Worm (Caenorhabditis elegans): ENCODE data around the gene dhcr-24.

DNA sequence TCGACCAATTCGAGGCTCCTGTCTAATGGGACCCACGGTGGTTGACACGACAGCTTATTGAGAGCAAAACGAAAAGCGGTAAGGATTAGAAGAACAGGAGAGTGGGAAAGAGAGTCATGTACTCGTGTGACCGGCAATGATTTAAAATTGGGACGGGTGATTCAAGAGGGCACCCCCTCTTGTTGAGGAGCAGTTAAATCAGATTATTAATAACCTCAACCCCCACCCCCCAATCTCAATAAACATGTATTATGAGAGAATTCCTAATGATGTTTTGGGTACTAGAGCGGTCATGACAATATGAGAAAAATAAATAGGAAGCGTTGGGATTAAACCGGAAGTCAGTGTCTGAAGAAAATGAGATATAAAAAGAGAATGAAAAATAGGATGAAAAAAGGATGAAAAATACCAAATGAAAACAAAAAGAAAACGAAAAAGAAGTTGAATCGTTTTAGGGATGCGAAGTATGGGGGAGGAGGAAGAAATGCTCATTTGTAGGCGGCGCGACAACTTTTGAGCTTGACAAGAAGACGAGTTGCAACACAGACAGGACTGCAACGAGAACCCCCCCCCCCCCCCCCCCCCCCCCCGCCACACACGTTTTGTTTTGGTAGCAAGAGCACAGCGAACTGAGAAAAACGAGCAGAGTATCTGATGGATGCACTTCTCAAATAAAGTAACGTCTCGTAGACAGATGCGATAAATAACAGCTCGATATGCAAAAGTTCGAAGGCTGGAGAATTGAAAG is 46.8 kb downstream of the dhcr-24 start:
- TF ChIP-seq scrt-1 (GFP tag; IDR thresholded peaks at IDR 0.05) (no peak), hmbx-1 (tag; optimal IDR thresholded peaks at IDR 0.05) (no peak), hnd-1 (tag; optimal IDR thresholded peaks at IDR 0.05) (no peak), ceh-13 (GFP tag; optimal IDR thresholded peaks at IDR 0.05) (no peak), F13C5.2 (tag; optimal IDR thresholded peaks at IDR 0.05) (no peak), sea-1 (GFP tag; conservative IDR thresholded peaks at IDR 0.05) (no peak), aly-1 (tag; optimal IDR thresholded peaks at IDR 0.05) (no peak), tbx-37 (GFP tag; conservative IDR thresholded peaks at IDR 0.05) (no peak), ama-1 (optimal IDR thresholded peaks at IDR 0.05) (no peak)
